Worm (Caenorhabditis elegans) whole organism, L4/young adult: ENCODE results near the gene B0244.5.

Source experiments
- W03F9.2 ChIP-seq: fragments of 150-350 bp; optimal IDR thresholded peaks from 2 replicates; lab custom pipeline; 2014; ENCODE audit warnings: missing biosample characterization, missing genetic modification characterization
- dao-5 ChIP-seq: sonication (generic microtip); optimal IDR thresholded peaks from 2 replicates; lab custom pipeline; 2016; ENCODE audit warnings: missing genotype, missing genetic modification characterization, moderate library complexity, missing compliant biosample characterization
- him-1 ChIP-seq: sonication (generic microtip); optimal IDR thresholded peaks from 2 replicates; lab custom pipeline; 2016; ENCODE audit warnings: missing genotype, missing genetic modification reagents, missing genetic modification characterization, missing compliant biosample characterization

DNA sequence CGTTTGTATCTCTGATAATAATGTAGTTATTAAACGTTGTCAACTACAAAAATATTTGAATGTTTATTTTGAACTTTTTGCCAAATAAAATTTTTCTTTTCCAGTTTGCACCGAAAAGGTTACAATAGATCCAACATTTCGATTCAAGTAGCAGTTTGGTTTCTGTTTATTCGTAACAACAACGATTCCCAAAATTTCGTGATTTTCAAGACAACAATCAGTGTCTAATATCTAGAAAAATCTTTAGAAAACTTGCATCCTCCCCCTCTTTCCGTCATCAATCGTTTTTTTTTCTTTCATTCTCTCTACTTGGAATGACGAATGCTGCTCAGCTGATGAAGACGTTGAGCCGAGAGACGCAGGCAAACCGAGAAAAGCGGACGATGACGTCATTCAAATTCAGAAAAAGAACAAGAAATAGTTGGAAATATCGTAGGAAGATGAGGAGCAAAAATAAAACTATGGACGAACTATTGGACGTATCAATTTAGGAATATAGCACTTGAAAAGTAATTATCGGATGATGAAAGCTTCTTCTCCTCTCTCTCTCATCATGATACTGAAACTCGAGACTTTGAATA is 13.9 kb downstream of the B0244.5 start:
- TF ChIP-seq W03F9.2 (tag; lab: Kevin White, UChicago) (peak; percentile 5), him-1 (peak; percentile 64), dao-5 (tag; lab: Kevin White, UChicago) (no peak)
